Worm (Caenorhabditis elegans): ENCODE data around the gene F27D9.12.

DNA sequence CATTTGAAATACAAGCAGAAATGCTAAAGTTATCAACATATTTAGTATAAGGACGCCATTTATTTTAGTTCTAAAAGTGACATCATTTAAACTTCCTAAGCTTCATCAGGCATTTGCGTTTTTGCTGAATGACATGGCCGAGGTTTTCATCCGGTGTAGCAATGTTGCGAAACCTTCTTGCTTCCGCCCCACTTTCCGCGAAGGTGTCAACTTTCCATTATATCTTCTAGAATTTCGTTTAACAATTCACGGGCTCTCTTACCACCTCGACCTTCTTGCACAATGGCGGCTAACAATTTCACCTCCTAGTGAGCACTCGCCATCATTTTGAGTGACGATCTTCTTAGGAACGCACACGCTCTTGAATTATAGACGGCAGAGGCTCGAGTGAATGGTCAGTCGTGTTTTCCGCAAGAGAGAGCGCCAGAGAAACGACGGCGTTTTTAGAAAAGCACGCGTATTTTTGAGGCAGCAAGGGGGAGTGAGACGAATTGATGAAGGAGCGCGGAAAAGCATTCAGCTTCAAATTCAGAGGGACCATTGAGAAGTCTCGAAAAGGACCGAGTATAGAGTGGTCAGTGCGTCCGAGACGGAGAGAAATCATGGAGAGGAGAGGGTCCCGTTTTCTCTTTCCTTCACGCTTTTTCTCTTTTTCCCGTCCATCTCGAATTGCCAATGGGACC, 2.9 kb downstream of the F27D9.12 start:
- TF ChIP-seq nhr-237 (tag; optimal IDR thresholded peaks at IDR 0.05), result no peak
- TF ChIP-seq lsy-2 (tag; optimal IDR thresholded peaks at IDR 0.05), result no peak
- TF ChIP-seq ztf-11 (tag; optimal IDR thresholded peaks at IDR 0.05), result no peak
- TF ChIP-seq lin-13 (tag; optimal IDR thresholded peaks at IDR 0.05), result no peak
